Worm (Caenorhabditis elegans) whole organism, mixed stage, embryonic: ENCODE results near the gene nhr-210.

Source experiments
- blmp-1 ChIP-seq: fragments of 150-350 bp; optimal IDR thresholded peaks from 2 replicates; lab custom pipeline; 2014; ENCODE audit warnings: missing biosample characterization, missing genetic modification characterization
- elt-1 ChIP-seq: sonication (generic microtip); optimal IDR thresholded peaks from 2 replicates; lab custom pipeline; 2017; ENCODE audit warnings: missing genetic modification characterization, mild to moderate bottlenecking, missing compliant biosample characterization, antibody characterized with exemption, moderate library complexity, borderline replicate concordance; ENCODE audit not compliant: insufficient read depth
- unc-39 ChIP-seq: fragments of 150-350 bp; optimal IDR thresholded peaks from 2 replicates; lab custom pipeline; 2014; ENCODE audit warnings: missing biosample characterization, missing genetic modification characterization

- TF ChIP-seq unc-39 (tag; lab: Kevin White, UChicago): no peak
- no peak for TF ChIP-seq elt-1 (tag; lab: Kevin White, UChicago)
- no peak for TF ChIP-seq blmp-1 (tag; lab: Kevin White, UChicago)
Measured at ce11 chrV:482860-483259, 36.5 kb downstream of the nhr-210 start.
